Worm (Caenorhabditis elegans): ENCODE results near the gene sma-1.

sma-1 gene

DNA sequence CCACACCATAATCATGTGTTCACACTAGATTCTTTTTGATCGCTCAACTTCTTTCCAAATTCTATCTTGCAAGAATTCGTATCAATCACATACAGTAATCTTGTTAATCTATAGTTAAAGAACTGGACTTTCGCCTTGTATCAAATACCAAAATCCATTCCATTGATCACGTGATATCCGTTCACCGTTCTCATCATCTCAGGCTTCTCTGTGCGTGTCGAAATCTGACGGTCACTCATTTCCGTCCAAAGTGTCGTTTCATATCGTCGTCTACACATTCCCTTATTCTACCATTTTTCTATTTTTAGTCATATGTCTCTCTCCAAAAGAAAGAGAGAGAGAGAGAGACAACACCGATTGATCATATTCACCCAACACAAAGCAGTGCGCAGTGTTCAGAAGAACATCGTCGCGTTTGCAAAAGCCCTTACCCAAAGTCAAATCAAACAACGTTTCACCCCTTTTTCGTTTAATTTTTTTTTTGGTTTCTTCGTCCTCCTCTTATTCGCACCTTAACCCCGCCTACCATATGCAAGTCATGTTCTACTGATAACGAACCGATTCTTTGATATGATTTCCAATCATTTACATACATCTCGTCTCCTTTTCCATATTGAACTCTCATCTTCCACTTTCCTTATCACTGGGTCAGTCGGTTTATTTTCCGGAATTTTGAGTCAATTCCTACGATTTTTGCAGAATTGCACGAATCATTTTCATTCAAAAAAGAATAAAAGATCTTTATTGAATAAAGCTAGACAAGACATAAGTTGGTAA, 40.0 kb upstream of the sma-1 start:
- TF ChIP-seq aly-1 (tag; optimal IDR thresholded peaks at IDR 0.05) (no peak), pes-1 (GFP tag; IDR thresholded peaks at IDR 0.05) (no peak), ceh-13 (GFP tag; optimal IDR thresholded peaks at IDR 0.05) (no peak), tbx-11 (GFP tag; IDR thresholded peaks at IDR 0.05) (no peak), ceh-36 (tag; optimal IDR thresholded peaks at IDR 0.05) (no peak), ets-7 (tag; optimal IDR thresholded peaks at IDR 0.05) (no peak), scrt-1 (GFP tag; IDR thresholded peaks at IDR 0.05) (no peak), F13C5.2 (tag; optimal IDR thresholded peaks at IDR 0.05) (no peak), hmg-4 (GFP tag; optimal IDR thresholded peaks at IDR 0.05) (no peak), hnd-1 (tag; optimal IDR thresholded peaks at IDR 0.05) (no peak), B0310.2 (tag; optimal IDR thresholded peaks at IDR 0.05) (no peak)

DNA sequence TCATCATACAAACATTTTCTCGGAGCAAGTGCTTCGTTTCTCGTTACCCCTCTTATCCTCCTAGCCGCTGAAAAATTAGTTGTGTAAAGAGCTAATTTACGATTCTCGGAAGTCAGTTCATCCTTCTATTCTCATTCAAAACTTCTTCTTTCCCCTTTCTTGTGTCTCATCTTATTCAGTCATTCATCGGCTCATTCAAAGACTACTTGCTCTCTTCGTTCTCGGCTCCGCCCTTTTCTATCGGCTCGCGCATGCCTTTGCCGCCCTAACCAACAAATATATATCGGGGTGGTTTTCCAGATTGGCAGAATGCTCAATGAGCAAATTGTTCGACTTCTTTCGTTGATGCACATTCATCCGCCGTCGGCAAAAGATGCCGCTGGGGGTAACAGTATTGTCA, 38.9 kb upstream of the sma-1 start, which contains the start of gene R13H4.5:
Gene R13H4.5 (plus strand): TSS at position 301 of the 400 bp plus-strand sequence.
- TF ChIP-seq hmbx-1 (tag; optimal IDR thresholded peaks at IDR 0.05) (no peak), ceh-13 (GFP tag; optimal IDR thresholded peaks at IDR 0.05) (no peak), tbx-37 (GFP tag; conservative IDR thresholded peaks at IDR 0.05) (no peak), F13C5.2 (tag; optimal IDR thresholded peaks at IDR 0.05) (no peak), aly-1 (tag; optimal IDR thresholded peaks at IDR 0.05) (no peak), B0310.2 (tag; optimal IDR thresholded peaks at IDR 0.05) (no peak), tra-4 (tag; optimal IDR thresholded peaks at IDR 0.05) (no peak), flt-1 (GFP tag; IDR thresholded peaks at IDR 0.05) (no peak)

DNA sequence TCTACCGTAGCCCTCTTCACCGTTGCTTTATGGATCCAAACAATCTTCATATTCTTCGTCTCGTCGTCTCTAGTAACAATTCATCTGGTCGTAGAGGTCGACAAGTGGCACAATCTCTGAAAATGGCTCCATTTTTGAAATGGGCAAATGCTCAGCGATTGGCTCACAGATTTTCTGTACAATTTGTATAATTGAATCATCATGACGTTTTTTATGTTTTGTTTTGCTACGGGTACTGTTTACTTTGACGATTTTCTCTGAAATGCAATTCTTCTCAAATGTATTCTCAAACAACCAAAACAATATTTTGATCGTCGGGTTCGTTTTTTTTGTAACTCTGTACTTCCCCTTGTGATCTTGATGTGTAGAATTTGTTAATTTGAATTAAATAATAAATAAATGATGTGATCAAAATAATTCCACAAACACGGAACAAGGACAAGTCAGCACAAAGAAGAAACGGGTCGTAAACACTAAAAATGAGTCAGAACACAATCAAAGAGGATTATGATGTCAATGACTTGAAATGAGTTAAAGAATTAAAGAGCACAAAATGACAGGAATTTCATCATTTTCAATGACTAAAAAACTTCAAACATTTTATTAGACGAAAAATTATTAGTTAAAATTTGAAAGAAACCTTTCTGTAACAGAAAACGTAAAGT, 37.2 kb upstream of the sma-1 start:
- TF ChIP-seq pes-1 (GFP tag; IDR thresholded peaks at IDR 0.05) (no peak), tbx-37 (GFP tag; conservative IDR thresholded peaks at IDR 0.05) (no peak), hnd-1 (tag; optimal IDR thresholded peaks at IDR 0.05) (no peak), ceh-13 (GFP tag; optimal IDR thresholded peaks at IDR 0.05) (no peak), hmbx-1 (tag; optimal IDR thresholded peaks at IDR 0.05) (no peak), sea-1 (GFP tag; conservative IDR thresholded peaks at IDR 0.05) (no peak), ama-1 (optimal IDR thresholded peaks at IDR 0.05) (no peak), tra-4 (tag; optimal IDR thresholded peaks at IDR 0.05) (no peak), tbx-11 (GFP tag; IDR thresholded peaks at IDR 0.05) (no peak)

DNA sequence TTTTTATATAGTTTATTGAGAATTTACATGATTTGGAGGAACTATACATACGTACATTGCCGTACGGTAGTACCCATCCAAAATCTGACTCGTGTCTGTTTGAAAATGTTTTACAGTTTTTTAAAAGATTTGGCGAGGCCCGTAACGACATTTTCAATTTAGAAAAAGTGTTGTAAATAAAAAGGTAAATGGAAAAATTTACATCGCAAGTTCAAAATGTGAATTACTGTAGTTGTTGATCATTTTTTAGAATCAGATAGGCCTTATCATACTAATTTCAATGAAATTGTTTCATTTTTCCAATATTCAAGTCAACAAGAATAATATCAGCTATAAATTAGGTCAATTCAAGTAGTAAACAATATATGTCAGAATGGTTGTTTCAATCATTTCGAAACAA, 36.4 kb upstream of the sma-1 start, which contains the start of gene R13H4.6:
Gene R13H4.6 (plus strand): TSS at position 301 of the 400 bp plus-strand sequence.
- TF ChIP-seq flt-1 (GFP tag; IDR thresholded peaks at IDR 0.05) (no peak), hmbx-1 (tag; optimal IDR thresholded peaks at IDR 0.05) (no peak), sea-1 (GFP tag; conservative IDR thresholded peaks at IDR 0.05) (no peak), ets-7 (tag; optimal IDR thresholded peaks at IDR 0.05) (no peak), aly-1 (tag; optimal IDR thresholded peaks at IDR 0.05) (no peak), scrt-1 (GFP tag; IDR thresholded peaks at IDR 0.05) (no peak), F13C5.2 (tag; optimal IDR thresholded peaks at IDR 0.05) (no peak), tbx-11 (GFP tag; IDR thresholded peaks at IDR 0.05) (no peak), ama-1 (optimal IDR thresholded peaks at IDR 0.05) (no peak), tbx-37 (GFP tag; conservative IDR thresholded peaks at IDR 0.05) (no peak), tra-4 (tag; optimal IDR thresholded peaks at IDR 0.05) (no peak), ceh-36 (tag; optimal IDR thresholded peaks at IDR 0.05) (no peak), pes-1 (GFP tag; IDR thresholded peaks at IDR 0.05) (no peak), hnd-1 (tag; optimal IDR thresholded peaks at IDR 0.05) (no peak), B0310.2 (tag; optimal IDR thresholded peaks at IDR 0.05) (no peak), ceh-13 (GFP tag; optimal IDR thresholded peaks at IDR 0.05) (no peak), hmg-4 (GFP tag; optimal IDR thresholded peaks at IDR 0.05) (no peak)

- no peak for TF ChIP-seq ceh-36 (tag; optimal IDR thresholded peaks at IDR 0.05)
- TF ChIP-seq hmbx-1 (tag; optimal IDR thresholded peaks at IDR 0.05), result no peak
- TF ChIP-seq tbx-37 (GFP tag; conservative IDR thresholded peaks at IDR 0.05), result no peak
- TF ChIP-seq scrt-1 (GFP tag; IDR thresholded peaks at IDR 0.05), result no peak
- TF ChIP-seq pes-1 (GFP tag; IDR thresholded peaks at IDR 0.05), result no peak
- no peak for TF ChIP-seq aly-1 (tag; optimal IDR thresholded peaks at IDR 0.05)
- no peak for TF ChIP-seq ama-1 (optimal IDR thresholded peaks at IDR 0.05)
- TF ChIP-seq ets-7 (tag; optimal IDR thresholded peaks at IDR 0.05), result no peak
- no peak for TF ChIP-seq hmg-4 (GFP tag; optimal IDR thresholded peaks at IDR 0.05)
- no peak for TF ChIP-seq sea-1 (GFP tag; conservative IDR thresholded peaks at IDR 0.05)
- TF ChIP-seq B0310.2 (tag; optimal IDR thresholded peaks at IDR 0.05), result no peak
- no peak for TF ChIP-seq tra-4 (tag; optimal IDR thresholded peaks at IDR 0.05)
- no peak for TF ChIP-seq F13C5.2 (tag; optimal IDR thresholded peaks at IDR 0.05)
- no peak for TF ChIP-seq tbx-11 (GFP tag; IDR thresholded peaks at IDR 0.05)
- no peak for TF ChIP-seq ceh-13 (GFP tag; optimal IDR thresholded peaks at IDR 0.05)
- no peak for TF ChIP-seq flt-1 (GFP tag; IDR thresholded peaks at IDR 0.05)
- TF ChIP-seq hnd-1 (tag; optimal IDR thresholded peaks at IDR 0.05), result no peak
Measured at ce11 chrV:11868142-11868541, 31.1 kb upstream of the sma-1 start, which contains the start of gene R13H4.7. TSS of gene R13H4.7 (minus strand) at chrV:11868242.

DNA sequence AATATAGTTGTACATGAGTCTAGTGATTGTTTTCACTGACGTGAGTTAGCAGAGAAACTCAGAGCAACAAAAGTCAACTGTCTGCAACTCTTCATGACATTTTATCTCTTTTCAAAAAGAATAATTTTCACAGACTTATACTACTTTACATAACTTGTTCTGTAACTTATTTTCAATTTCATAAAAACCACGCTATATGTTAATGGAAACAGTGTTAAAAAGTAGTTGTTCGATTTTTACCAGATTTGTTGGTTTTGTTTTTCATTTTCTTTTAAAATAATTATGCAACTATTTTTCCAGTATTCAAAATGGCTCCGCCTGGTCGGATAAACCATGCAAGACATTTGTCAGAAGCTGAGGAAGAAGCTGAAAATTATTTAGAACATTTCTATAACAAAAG, 24.2 kb upstream of the sma-1 start, which contains the start of gene sulp-4:
Gene sulp-4 (plus strand): TSS at position 301 of the 400 bp plus-strand sequence.
- no peak for TF ChIP-seq F13C5.2 (tag; optimal IDR thresholded peaks at IDR 0.05)
- no peak for TF ChIP-seq hmg-4 (GFP tag; optimal IDR thresholded peaks at IDR 0.05)
- TF ChIP-seq sea-1 (GFP tag; conservative IDR thresholded peaks at IDR 0.05), result no peak

DNA sequence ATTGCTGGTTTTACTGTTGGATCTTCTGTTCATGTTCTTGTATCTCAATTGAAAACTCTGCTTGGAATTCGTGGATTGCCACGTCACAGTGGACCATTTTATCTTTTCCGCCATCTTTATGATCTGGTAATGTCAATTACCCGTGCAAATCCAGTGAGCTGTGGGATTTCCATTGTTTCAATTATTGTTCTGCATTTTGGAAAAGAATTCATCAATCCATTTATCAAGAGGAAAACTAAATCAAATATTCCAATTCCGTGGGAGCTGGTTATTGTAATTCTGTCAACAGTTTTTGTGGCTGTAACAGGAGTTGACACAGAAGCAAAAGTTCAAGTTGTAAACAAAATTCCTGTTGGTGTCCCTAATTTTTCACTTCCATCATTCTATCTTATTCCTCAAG, 22.6 kb upstream of the sma-1 start:
- no peak for TF ChIP-seq tbx-37 (GFP tag; conservative IDR thresholded peaks at IDR 0.05)
- TF ChIP-seq scrt-1 (GFP tag; IDR thresholded peaks at IDR 0.05), result no peak
- no peak for TF ChIP-seq hmbx-1 (tag; optimal IDR thresholded peaks at IDR 0.05)
- no peak for TF ChIP-seq ceh-36 (tag; optimal IDR thresholded peaks at IDR 0.05)
- TF ChIP-seq F13C5.2 (tag; optimal IDR thresholded peaks at IDR 0.05), result no peak
